Worm (Caenorhabditis elegans): ENCODE measurements around the gene ssp-32.

ssp-32 gene

ce11 chrIV:9869344-9869743, 25.8 kb upstream of the ssp-32 start:
- no peak for TF ChIP-seq B0310.2 (tag; optimal IDR thresholded peaks at IDR 0.05)
- no peak for TF ChIP-seq tra-4 (tag; optimal IDR thresholded peaks at IDR 0.05)
- TF ChIP-seq ets-7 (tag; optimal IDR thresholded peaks at IDR 0.05): no peak
- no peak for TF ChIP-seq hnd-1 (tag; optimal IDR thresholded peaks at IDR 0.05)
- TF ChIP-seq F13C5.2 (tag; optimal IDR thresholded peaks at IDR 0.05): no peak
- TF ChIP-seq scrt-1 (GFP tag; IDR thresholded peaks at IDR 0.05): no peak
- TF ChIP-seq ceh-13 (GFP tag; optimal IDR thresholded peaks at IDR 0.05): no peak
- no peak for TF ChIP-seq hmbx-1 (tag; optimal IDR thresholded peaks at IDR 0.05)
- TF ChIP-seq tbx-37 (GFP tag; conservative IDR thresholded peaks at IDR 0.05): no peak
- no peak for TF ChIP-seq ama-1 (optimal IDR thresholded peaks at IDR 0.05)
- no peak for TF ChIP-seq hmg-4 (GFP tag; optimal IDR thresholded peaks at IDR 0.05)

DNA sequence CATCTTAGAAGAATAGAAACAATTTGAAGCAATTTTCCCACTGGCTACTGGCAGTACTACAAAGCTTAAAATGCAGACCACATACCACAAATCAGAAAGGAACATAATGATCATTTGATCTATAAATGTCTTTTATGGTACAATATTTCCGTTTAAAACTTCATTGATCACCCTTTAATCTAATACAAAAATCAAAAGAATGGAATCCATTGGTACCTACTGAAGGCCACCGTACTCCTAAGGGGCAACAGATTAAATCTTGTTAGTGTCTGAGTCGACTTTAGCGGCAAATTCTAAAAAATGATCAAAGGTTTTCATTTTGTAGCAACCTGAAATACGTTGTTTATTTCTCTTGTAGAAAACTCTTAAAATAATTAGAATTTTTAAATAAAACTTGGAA, 23.0 kb upstream of the ssp-32 start:
- TF ChIP-seq tra-4 (tag; optimal IDR thresholded peaks at IDR 0.05) (no peak), ets-7 (tag; optimal IDR thresholded peaks at IDR 0.05) (no peak), aly-1 (tag; optimal IDR thresholded peaks at IDR 0.05) (no peak), flt-1 (GFP tag; IDR thresholded peaks at IDR 0.05) (no peak), ama-1 (optimal IDR thresholded peaks at IDR 0.05) (no peak), hmg-4 (GFP tag; optimal IDR thresholded peaks at IDR 0.05) (no peak), B0310.2 (tag; optimal IDR thresholded peaks at IDR 0.05) (no peak), tbx-11 (GFP tag; IDR thresholded peaks at IDR 0.05) (no peak)

ce11 chrIV:9872786-9873185, 22.4 kb upstream of the ssp-32 start:
- no peak for TF ChIP-seq scrt-1 (GFP tag; IDR thresholded peaks at IDR 0.05)
- TF ChIP-seq aly-1 (tag; optimal IDR thresholded peaks at IDR 0.05): no peak
- TF ChIP-seq pes-1 (GFP tag; IDR thresholded peaks at IDR 0.05): no peak
- no peak for TF ChIP-seq ama-1 (optimal IDR thresholded peaks at IDR 0.05)
- TF ChIP-seq tbx-37 (GFP tag; conservative IDR thresholded peaks at IDR 0.05): no peak
- no peak for TF ChIP-seq ets-7 (tag; optimal IDR thresholded peaks at IDR 0.05)
- no peak for TF ChIP-seq ceh-13 (GFP tag; optimal IDR thresholded peaks at IDR 0.05)
- no peak for TF ChIP-seq ceh-36 (tag; optimal IDR thresholded peaks at IDR 0.05)
- TF ChIP-seq tra-4 (tag; optimal IDR thresholded peaks at IDR 0.05): no peak
- no peak for TF ChIP-seq sea-1 (GFP tag; conservative IDR thresholded peaks at IDR 0.05)
- TF ChIP-seq hmg-4 (GFP tag; optimal IDR thresholded peaks at IDR 0.05): no peak
- TF ChIP-seq hmbx-1 (tag; optimal IDR thresholded peaks at IDR 0.05): no peak
- TF ChIP-seq hnd-1 (tag; optimal IDR thresholded peaks at IDR 0.05): no peak

- TF ChIP-seq tbx-37 (GFP tag; conservative IDR thresholded peaks at IDR 0.05): no peak
- TF ChIP-seq scrt-1 (GFP tag; IDR thresholded peaks at IDR 0.05): no peak
- TF ChIP-seq F13C5.2 (tag; optimal IDR thresholded peaks at IDR 0.05): no peak
These were observed 21.4 kb upstream of the ssp-32 start for ce11 chrIV:9873837-9874236.

DNA sequence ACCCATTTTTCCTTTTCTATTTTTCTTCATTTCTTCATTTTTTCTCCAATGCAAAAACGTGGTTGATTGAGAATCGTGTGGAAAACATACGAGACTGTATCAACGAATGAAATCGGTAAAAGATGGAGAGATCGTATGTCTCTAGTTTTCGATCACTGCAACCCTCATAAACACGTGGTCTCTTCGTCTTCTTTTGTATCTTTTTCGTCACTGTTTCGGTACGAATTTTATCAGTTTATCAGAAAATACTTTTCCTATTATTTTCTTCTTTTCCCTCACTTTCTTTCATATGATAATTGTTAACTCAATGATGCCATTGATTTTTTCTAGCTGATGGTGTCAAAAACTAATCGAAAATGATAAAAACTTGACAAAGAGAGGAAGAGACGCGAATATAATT, 19.5 kb upstream of the ssp-32 start:
- TF ChIP-seq ceh-13 (GFP tag; optimal IDR thresholded peaks at IDR 0.05): no peak
- no peak for TF ChIP-seq ama-1 (optimal IDR thresholded peaks at IDR 0.05)
- TF ChIP-seq tbx-11 (GFP tag; IDR thresholded peaks at IDR 0.05): no peak
- no peak for TF ChIP-seq F13C5.2 (tag; optimal IDR thresholded peaks at IDR 0.05)
- TF ChIP-seq sea-1 (GFP tag; conservative IDR thresholded peaks at IDR 0.05): no peak
- TF ChIP-seq flt-1 (GFP tag; IDR thresholded peaks at IDR 0.05): no peak
- TF ChIP-seq hmbx-1 (tag; optimal IDR thresholded peaks at IDR 0.05): no peak
- TF ChIP-seq ets-7 (tag; optimal IDR thresholded peaks at IDR 0.05): no peak
- TF ChIP-seq hnd-1 (tag; optimal IDR thresholded peaks at IDR 0.05): no peak
- no peak for TF ChIP-seq ceh-36 (tag; optimal IDR thresholded peaks at IDR 0.05)

- TF ChIP-seq ets-7 (tag; optimal IDR thresholded peaks at IDR 0.05) (no peak), tbx-37 (GFP tag; conservative IDR thresholded peaks at IDR 0.05) (no peak), scrt-1 (GFP tag; IDR thresholded peaks at IDR 0.05) (no peak), hnd-1 (tag; optimal IDR thresholded peaks at IDR 0.05) (no peak), ama-1 (optimal IDR thresholded peaks at IDR 0.05) (no peak), ceh-13 (GFP tag; optimal IDR thresholded peaks at IDR 0.05) (no peak), tra-4 (tag; optimal IDR thresholded peaks at IDR 0.05) (no peak), hmbx-1 (tag; optimal IDR thresholded peaks at IDR 0.05) (no peak), pes-1 (GFP tag; IDR thresholded peaks at IDR 0.05) (no peak), sea-1 (GFP tag; conservative IDR thresholded peaks at IDR 0.05) (no peak), F13C5.2 (tag; optimal IDR thresholded peaks at IDR 0.05) (no peak), flt-1 (GFP tag; IDR thresholded peaks at IDR 0.05) (no peak), ceh-36 (tag; optimal IDR thresholded peaks at IDR 0.05) (no peak)
These were observed 16.3 kb upstream of the ssp-32 start, which contains the start of gene nhr-4 for ce11 chrIV:9878893-9879379. TSS of gene nhr-4 (plus strand) at chrIV:9879329.

DNA sequence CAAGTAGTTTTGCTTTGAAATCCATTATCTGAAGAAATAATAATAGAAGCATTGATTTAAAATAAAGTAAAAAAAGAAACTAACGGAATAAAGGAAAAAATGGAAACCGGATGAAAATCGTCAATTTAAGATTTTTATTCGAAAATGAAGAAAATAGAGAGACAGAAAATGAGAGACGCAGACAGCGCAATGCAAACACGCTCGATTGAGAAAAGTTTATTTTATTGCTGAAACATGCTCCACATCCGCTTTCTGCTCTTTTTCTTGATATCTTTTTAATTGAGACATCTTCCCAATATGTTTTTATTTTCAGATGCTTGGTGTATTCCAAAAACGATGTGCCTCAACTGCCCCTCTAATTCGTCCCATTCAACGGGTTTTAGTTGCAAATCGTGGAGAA, 10.9 kb upstream of the ssp-32 start, which contains the start of the genes prp-18 and mccc-1:
Gene prp-18, minus strand, starts transcription at position 127 of the 400 bp plus-strand sequence.
Gene mccc-1, plus strand, starts transcription at position 314 of the 400 bp plus-strand sequence.
- TF ChIP-seq tra-4 (tag; optimal IDR thresholded peaks at IDR 0.05): no peak
- no peak for TF ChIP-seq tbx-37 (GFP tag; conservative IDR thresholded peaks at IDR 0.05)
- TF ChIP-seq F13C5.2 (tag; optimal IDR thresholded peaks at IDR 0.05): no peak
- no peak for TF ChIP-seq hmbx-1 (tag; optimal IDR thresholded peaks at IDR 0.05)
- TF ChIP-seq aly-1 (tag; optimal IDR thresholded peaks at IDR 0.05): no peak
- TF ChIP-seq ama-1 (optimal IDR thresholded peaks at IDR 0.05): no peak
- no peak for TF ChIP-seq ceh-13 (GFP tag; optimal IDR thresholded peaks at IDR 0.05)
- no peak for TF ChIP-seq ets-7 (tag; optimal IDR thresholded peaks at IDR 0.05)
- TF ChIP-seq pes-1 (GFP tag; IDR thresholded peaks at IDR 0.05): no peak
- TF ChIP-seq hmg-4 (GFP tag; optimal IDR thresholded peaks at IDR 0.05): no peak
- TF ChIP-seq scrt-1 (GFP tag; IDR thresholded peaks at IDR 0.05): no peak
- TF ChIP-seq sea-1 (GFP tag; conservative IDR thresholded peaks at IDR 0.05): no peak
- TF ChIP-seq hnd-1 (tag; optimal IDR thresholded peaks at IDR 0.05): no peak
- TF ChIP-seq B0310.2 (tag; optimal IDR thresholded peaks at IDR 0.05): no peak
- TF ChIP-seq ceh-36 (tag; optimal IDR thresholded peaks at IDR 0.05): no peak
- no peak for TF ChIP-seq flt-1 (GFP tag; IDR thresholded peaks at IDR 0.05)
- TF ChIP-seq tbx-11 (GFP tag; IDR thresholded peaks at IDR 0.05): no peak

DNA sequence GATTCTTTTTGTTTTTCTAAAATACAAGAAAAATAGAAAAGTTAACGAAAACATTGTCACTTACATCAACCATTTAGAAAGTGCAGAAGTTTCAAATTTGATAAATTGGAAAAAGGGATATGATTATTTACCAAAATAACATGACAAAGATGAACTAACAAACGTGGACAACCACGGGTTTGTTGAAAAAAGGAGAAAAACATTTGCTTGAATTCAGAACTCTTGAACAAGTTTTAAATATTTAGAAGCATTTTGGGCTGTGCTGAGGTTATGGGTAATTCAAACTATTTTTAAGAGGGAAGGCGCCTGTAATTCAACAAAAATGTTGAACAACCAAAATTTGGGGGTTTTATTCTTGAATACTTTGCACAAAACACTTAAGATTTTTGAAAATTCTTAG, 5.3 kb upstream of the ssp-32 start, which contains the start of gene ttbk-3:
Gene ttbk-3, minus strand, starts transcription at position 101 of the 400 bp plus-strand sequence.
- TF ChIP-seq ceh-36 (tag; optimal IDR thresholded peaks at IDR 0.05) (no peak), hmg-4 (GFP tag; optimal IDR thresholded peaks at IDR 0.05) (no peak), pes-1 (GFP tag; IDR thresholded peaks at IDR 0.05) (no peak), sea-1 (GFP tag; conservative IDR thresholded peaks at IDR 0.05) (no peak), scrt-1 (GFP tag; IDR thresholded peaks at IDR 0.05) (no peak), ama-1 (optimal IDR thresholded peaks at IDR 0.05) (no peak), B0310.2 (tag; optimal IDR thresholded peaks at IDR 0.05) (no peak), ceh-13 (GFP tag; optimal IDR thresholded peaks at IDR 0.05) (no peak), aly-1 (tag; optimal IDR thresholded peaks at IDR 0.05) (no peak), hnd-1 (tag; optimal IDR thresholded peaks at IDR 0.05) (no peak), ets-7 (tag; optimal IDR thresholded peaks at IDR 0.05) (no peak), hmbx-1 (tag; optimal IDR thresholded peaks at IDR 0.05) (no peak), tbx-11 (GFP tag; IDR thresholded peaks at IDR 0.05) (no peak)
